Worm (Caenorhabditis elegans): ENCODE results near the gene ZK822.1.

- TF ChIP-seq lin-32 (GFP tag; optimal IDR thresholded peaks at IDR 0.05) (no peak), unc-39 (tag; optimal IDR thresholded peaks at IDR 0.05) (no peak), nhr-76 (tag; optimal IDR thresholded peaks at IDR 0.05) (no peak), nhr-237 (tag; optimal IDR thresholded peaks at IDR 0.05) (no peak), nhr-28 (tag; optimal IDR thresholded peaks at IDR 0.05) (no peak), pha-4 (tag; optimal IDR thresholded peaks at IDR 0.05) (no peak), unc-120 (tag; optimal IDR thresholded peaks at IDR 0.05; ENCODE audit: poor library complexity, severe bottlenecking) (no peak), unc-62 (GFP tag; optimal IDR thresholded peaks at IDR 0.05) (no peak), snpc-4 (tag; optimal IDR thresholded peaks at IDR 0.05) (no peak), mep-1 (tag; optimal IDR thresholded peaks at IDR 0.05) (no peak), bed-3 (GFP tag; optimal IDR thresholded peaks at IDR 0.05) (no peak), elt-3 (tag; optimal IDR thresholded peaks at IDR 0.05) (no peak)
Measured at ce11 chrIV:11937087-11937486, 15.2 kb upstream of the ZK822.1 start, which contains the start of gene slc-5A12.

Data from whole organism, mixed stage, embryonic.